Fruit fly (Drosophila melanogaster) whole organism, prepupa: ENCODE data around the gene CG14245.

Source experiments
- CG10631 ChIP-seq: fragments of 200-800 bp; sonication (Bioruptor generic); optimal IDR thresholded peaks from 2 replicates; lab custom pipeline; 2016; ENCODE audit warnings: missing biosample characterization, missing genetic modification characterization
- CG10669 ChIP-seq: fragments of 200-800 bp; sonication (Bioruptor generic); optimal IDR thresholded peaks from 3 replicates; lab custom pipeline; 2018; ENCODE audit warnings: missing biosample characterization, mild to moderate bottlenecking, missing genetic modification characterization, moderate library complexity
- CG11902 ChIP-seq: fragments of 200-800 bp; sonication (Bioruptor generic); optimal IDR thresholded peaks from 3 replicates; lab custom pipeline; 2016; ENCODE audit warnings: missing biosample characterization, missing genetic modification characterization
- CG1621 ChIP-seq: fragments of 200-800 bp; sonication (Bioruptor generic); optimal IDR thresholded peaks from 3 replicates; lab custom pipeline; 2018; ENCODE audit warnings: missing biosample characterization, mild to moderate bottlenecking, missing genetic modification characterization
- CG16779 ChIP-seq: fragments of 200-800 bp; sonication (Bioruptor generic); optimal IDR thresholded peaks from 3 replicates; lab custom pipeline; 2017; ENCODE audit warnings: missing biosample characterization, mild to moderate bottlenecking, missing genetic modification characterization
- CG3032 ChIP-seq: fragments of 200-800 bp; optimal IDR thresholded peaks from 2 replicates; lab custom pipeline; 2019; ENCODE audit warnings: missing biosample characterization, mild to moderate bottlenecking, missing genetic modification characterization, moderate library complexity
- CG32006 ChIP-seq: fragments of 200-800 bp; sonication (Bioruptor generic); optimal IDR thresholded peaks from 3 replicates; lab custom pipeline; 2017; ENCODE audit warnings: missing biosample characterization, mild to moderate bottlenecking, missing genetic modification characterization
- CG3919 ChIP-seq: fragments of 200-800 bp; sonication (Bioruptor generic); optimal IDR thresholded peaks from 3 replicates; lab custom pipeline; 2016; ENCODE audit warnings: missing biosample characterization, missing genetic modification characterization
- CG4318 ChIP-seq: fragments of 200-800 bp; sonication (Bioruptor generic); optimal IDR thresholded peaks from 3 replicates; lab custom pipeline; 2017; ENCODE audit warnings: missing biosample characterization, mild to moderate bottlenecking, missing genetic modification characterization
- CG6163 ChIP-seq: fragments of 200-800 bp; sonication (Bioruptor generic); IDR thresholded peaks from 3 replicates; pipeline ENCODE4 v1.3.6; 2022; ENCODE audit warnings: missing biosample characterization, missing genetic modification characterization
- CG6276 ChIP-seq: fragments of 200-800 bp; sonication (Bioruptor generic); optimal IDR thresholded peaks from 2 replicates; lab custom pipeline; 2017; ENCODE audit warnings: missing biosample characterization, mild to moderate bottlenecking, missing genetic modification characterization
- CG6792 ChIP-seq: fragments of 200-800 bp; sonication (Bioruptor generic); optimal IDR thresholded peaks from 3 replicates; lab custom pipeline; 2016; ENCODE audit warnings: missing biosample characterization, missing genetic modification characterization
- CG6808 ChIP-seq: fragments of 200-800 bp; sonication (Bioruptor generic); optimal IDR thresholded peaks from 3 replicates; lab custom pipeline; 2017; ENCODE audit warnings: missing biosample characterization, missing genetic modification characterization, mild to moderate bottlenecking, moderate library complexity, missing genetic modification reagents
- CG8632 ChIP-seq: fragments of 200-800 bp; sonication (Bioruptor generic); optimal IDR thresholded peaks from 3 replicates; lab custom pipeline; 2016; ENCODE audit warnings: missing biosample characterization, missing genetic modification characterization
- CG9139 ChIP-seq: fragments of 200-800 bp; sonication (Bioruptor generic); optimal IDR thresholded peaks from 3 replicates; lab custom pipeline; 2017; ENCODE audit warnings: missing biosample characterization, mild to moderate bottlenecking, missing genetic modification characterization
- Eip75B ChIP-seq: fragments of 200-800 bp; sonication (Bioruptor generic); optimal IDR thresholded peaks from 3 replicates; lab custom pipeline; 2016; ENCODE audit warnings: missing biosample characterization, missing genetic modification characterization
- Eip78C ChIP-seq: fragments of 200-800 bp; sonication (Bioruptor generic); peaks from one replicate; lab custom pipeline; 2016; ENCODE audit warnings: missing biosample characterization, missing genetic modification characterization
- Ets21C ChIP-seq: fragments of 200-800 bp; sonication (Bioruptor generic); optimal IDR thresholded peaks from 3 replicates; lab custom pipeline; 2016; ENCODE audit warnings: missing biosample characterization, missing genetic modification characterization
- Ets96B ChIP-seq: fragments of 200-800 bp; optimal IDR thresholded peaks from 2 replicates; lab custom pipeline; 2019; ENCODE audit warnings: missing biosample characterization, mild to moderate bottlenecking, missing genetic modification characterization, moderate library complexity
- Gug ChIP-seq: fragments of 200-800 bp; sonication (Bioruptor generic); IDR thresholded peaks from 2 replicates; pipeline ENCODE4 v1.3.6; 2022; ENCODE audit warnings: missing biosample characterization, missing genetic modification characterization
- Hr38 ChIP-seq: sonication (Bioruptor generic); optimal IDR thresholded peaks from 2 replicates; lab custom pipeline; 2016; ENCODE audit warnings: missing biosample characterization, missing genetic modification characterization
- Hr4 ChIP-seq: fragments of 200-800 bp; sonication (Bioruptor generic); optimal IDR thresholded peaks from 3 replicates; lab custom pipeline; 2016; ENCODE audit warnings: missing biosample characterization, missing genetic modification characterization
- Lpt ChIP-seq: fragments of 200-800 bp; sonication (Bioruptor generic); optimal IDR thresholded peaks from 3 replicates; lab custom pipeline; 2016; ENCODE audit warnings: missing biosample characterization, missing genetic modification characterization
- Met ChIP-seq: fragments of 200-800 bp; sonication (Bioruptor generic); optimal IDR thresholded peaks from 3 replicates; lab custom pipeline; 2016; ENCODE audit warnings: missing biosample characterization, missing genetic modification characterization
- Sox102F ChIP-seq: fragments of 200-800 bp; sonication (Bioruptor generic); optimal IDR thresholded peaks from 2 replicates; lab custom pipeline; 2016; ENCODE audit warnings: missing biosample characterization, mild to moderate bottlenecking, missing genetic modification characterization
- Sox14 ChIP-seq: fragments of 200-800 bp; sonication (Bioruptor generic); optimal IDR thresholded peaks from 3 replicates; lab custom pipeline; 2016; ENCODE audit warnings: missing biosample characterization, missing genetic modification characterization
- Sox15 ChIP-seq: fragments of 200-800 bp; sonication (Bioruptor generic); optimal IDR thresholded peaks from 3 replicates; lab custom pipeline; 2016; ENCODE audit warnings: missing biosample characterization, missing genetic modification characterization
- achi ChIP-seq: fragments of 200-800 bp; sonication (Bioruptor generic); optimal IDR thresholded peaks from 3 replicates; lab custom pipeline; 2016; ENCODE audit warnings: missing biosample characterization, missing genetic modification characterization
- cyc ChIP-seq: fragments of 200-800 bp; sonication (Bioruptor generic); optimal IDR thresholded peaks from 3 replicates; lab custom pipeline; 2016; ENCODE audit warnings: missing biosample characterization, missing genetic modification characterization
- dac ChIP-seq: fragments of 200-800 bp; sonication (Bioruptor generic); optimal IDR thresholded peaks from 2 replicates; lab custom pipeline; 2017; ENCODE audit warnings: missing biosample characterization, mild to moderate bottlenecking, missing genetic modification characterization
- eg ChIP-seq: fragments of 200-800 bp; sonication (Bioruptor generic); IDR thresholded peaks from 3 replicates; pipeline ENCODE4 v1.3.6; 2022; ENCODE audit warnings: missing biosample characterization, missing genetic modification characterization
- fkh ChIP-seq: fragments of 200-800 bp; sonication (Bioruptor generic); optimal IDR thresholded peaks from 3 replicates; lab custom pipeline; 2017; ENCODE audit warnings: missing biosample characterization, mild to moderate bottlenecking, missing genetic modification characterization, moderate library complexity
- lz ChIP-seq: fragments of 200-800 bp; sonication (Bioruptor generic); optimal IDR thresholded peaks from 3 replicates; lab custom pipeline; 2016; ENCODE audit warnings: missing biosample characterization, missing genetic modification characterization
- net ChIP-seq: fragments of 200-800 bp; sonication (Bioruptor generic); optimal IDR thresholded peaks from 3 replicates; lab custom pipeline; 2016; ENCODE audit warnings: missing biosample characterization, missing genetic modification characterization
- pdm3 ChIP-seq: fragments of 200-800 bp; sonication (Bioruptor generic); optimal IDR thresholded peaks from 3 replicates; lab custom pipeline; 2016; ENCODE audit warnings: missing biosample characterization, missing genetic modification characterization
- salr ChIP-seq, 2 experiments: fragments of 200-800 bp; sonication (Bioruptor generic); optimal IDR thresholded peaks; 3 replicates each; lab custom pipeline; 2016 to 2018; ENCODE audit warnings: missing biosample characterization in 2 of 2, missing genetic modification characterization in 2 of 2, mild to moderate bottlenecking in 1 of 2
- spab ChIP-seq: fragments of 200-800 bp; sonication (Bioruptor generic); optimal IDR thresholded peaks from 2 replicates; lab custom pipeline; 2017; ENCODE audit warnings: missing biosample characterization, mild to moderate bottlenecking, missing genetic modification characterization, missing genetic modification reagents
- ss ChIP-seq, 2 experiments: fragments of 200-800 bp; sonication (Bioruptor generic); optimal IDR thresholded peaks; 2 replicates in 1 of 2; 3 replicates in 1 of 2; lab custom pipeline; 2017 to 2018; ENCODE audit warnings: mild to moderate bottlenecking in 2 of 2, missing biosample characterization in 2 of 2, missing genetic modification characterization in 2 of 2, moderate library complexity in 1 of 2
- svp ChIP-seq: fragments of 200-800 bp; sonication (Bioruptor generic); peaks from one replicate; lab custom pipeline; 2016; ENCODE audit warnings: missing biosample characterization, missing genetic modification characterization
- topi ChIP-seq: fragments of 200-800 bp; sonication (Bioruptor generic); optimal IDR thresholded peaks from 3 replicates; lab custom pipeline; 2016; ENCODE audit warnings: missing biosample characterization, missing genetic modification characterization

CG14245 gene

dm6 chr3R:26736207-26736606, 7.7 kb downstream of the CG14245 start, which contains the start of gene CG6403:
Gene CG6403 (minus strand): TSS chr3R:26736307.
- TF ChIP-seq CG6808 (GFP tag; lab: Kevin White, UChicago) (no peak), achi (GFP tag; lab: Kevin White, UChicago) (no peak), Sox14 (GFP tag; lab: Kevin White, UChicago) (no peak), cyc (GFP tag; lab: Kevin White, UChicago) (no peak), CG6163 (GFP tag; lab: Robert Waterston, UW) (no peak), ss (GFP tag; optimal IDR thresholded peaks at IDR 0.05; lab: Kevin White, UChicago) (no peak), svp (no peak), Ets96B (tag; lab: Kevin White, UChicago) (no peak), CG11902 (no peak), Met (no peak), CG6276 (GFP tag; lab: Kevin White, UChicago) (no peak), CG3032 (no peak), CG32006 (no peak), lz (GFP tag; lab: Kevin White, UChicago) (no peak), eg (GFP tag; lab: Robert Waterston, UW) (no peak), Eip78C (GFP tag; lab: Kevin White, UChicago) (no peak), salr (GFP tag; optimal IDR thresholded peaks at IDR 0.05; lab: Kevin White, UChicago) (no peak)

- TF ChIP-seq cyc (GFP tag; lab: Kevin White, UChicago) (no peak), CG8632 (GFP tag; lab: Kevin White, UChicago) (no peak), Hr38 (no peak), pdm3 (GFP tag; lab: Kevin White, UChicago) (no peak), CG6792 (GFP tag; lab: Kevin White, UChicago) (no peak), CG10631 (no peak), net (GFP tag; lab: Kevin White, UChicago) (no peak), CG4318 (GFP tag; lab: Kevin White, UChicago) (no peak), ss (GFP tag; optimal IDR thresholded peaks at IDR 0.05; lab: Kevin White, UChicago) (no peak), Eip75B (GFP tag; lab: Kevin White, UChicago) (no peak)
Observed at dm6 chr3R:26737310-26737709, 8.8 kb downstream of the CG14245 start, which contains the start of gene CG14247. Gene CG14247 (plus strand): TSS chr3R:26737610.

DNA sequence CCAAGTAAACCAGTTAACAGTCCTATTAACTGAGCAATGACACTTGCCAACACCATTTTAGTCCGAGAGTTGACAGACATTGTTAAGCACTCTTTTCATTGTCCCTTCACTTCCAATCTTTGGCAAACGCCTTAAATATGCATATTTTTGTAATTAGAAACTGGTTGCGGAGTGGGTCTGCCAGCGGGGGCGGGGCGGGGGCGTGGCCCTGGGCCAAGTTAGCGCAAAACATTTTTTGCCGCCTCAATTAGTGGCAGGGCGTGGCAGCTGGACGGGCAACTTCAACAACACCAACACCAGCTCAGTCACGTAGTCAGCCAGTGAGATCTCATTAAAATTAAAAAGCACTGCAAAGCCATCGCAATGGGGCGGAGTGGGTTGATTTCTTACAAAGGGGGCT, 33.2 kb downstream of the CG14245 start:
- TF ChIP-seq CG10669 (GFP tag; lab: Kevin White, UChicago), result no peak
- TF ChIP-seq Ets21C, result no peak
- TF ChIP-seq CG9139, result no peak
- TF ChIP-seq Sox102F (GFP tag; lab: Kevin White, UChicago), result no peak
- no peak for TF ChIP-seq spab (GFP tag; lab: Kevin White, UChicago)
- TF ChIP-seq CG6276 (GFP tag; lab: Kevin White, UChicago), result no peak
- TF ChIP-seq fkh (GFP tag; lab: Kevin White, UChicago), result no peak
- TF ChIP-seq CG1621 (tag; lab: Kevin White, UChicago), result no peak
- no peak for TF ChIP-seq topi (GFP tag; lab: Kevin White, UChicago)
- TF ChIP-seq dac (GFP tag; lab: Kevin White, UChicago), result no peak
- no peak for TF ChIP-seq Gug (GFP tag; lab: Robert Waterston, UW)
- TF ChIP-seq Lpt (GFP tag; lab: Kevin White, UChicago), result no peak
- TF ChIP-seq CG10631, result no peak
- no peak for TF ChIP-seq salr (GFP tag; optimal IDR thresholded peaks at IDR 0.05; lab: Kevin White, UChicago)
- no peak for TF ChIP-seq Sox15 (GFP tag; lab: Kevin White, UChicago)
- TF ChIP-seq Hr4 (GFP tag; lab: Kevin White, UChicago), result no peak
- TF ChIP-seq CG4318 (GFP tag; lab: Kevin White, UChicago), result no peak
- TF ChIP-seq CG16779, result no peak
- no peak for TF ChIP-seq CG6808 (GFP tag; lab: Kevin White, UChicago)
- TF ChIP-seq CG3919 (GFP tag; lab: Kevin White, UChicago), result no peak
